Worm (Caenorhabditis elegans): ENCODE data around the gene srw-142.

Gene srw-142

DNA sequence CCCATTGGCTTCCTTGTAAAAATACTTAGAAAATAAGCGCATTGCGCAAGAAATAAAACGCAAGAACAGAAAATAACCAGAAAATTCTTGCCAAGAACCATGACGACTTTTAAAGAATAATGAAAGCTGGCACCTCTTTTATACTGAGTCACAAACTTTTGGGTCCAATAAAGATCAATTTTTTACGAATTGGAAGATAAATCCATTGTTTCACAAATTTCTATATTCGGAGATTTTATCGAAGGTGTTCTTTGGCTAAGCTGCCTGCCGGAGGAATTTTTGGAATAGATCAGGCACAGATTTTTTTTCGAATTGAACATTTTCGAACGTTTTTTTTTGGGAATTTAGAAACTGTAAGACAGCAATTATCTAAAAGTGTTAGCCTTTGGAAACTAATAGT, 45.2 kb downstream of the srw-142 start, which contains the start of gene C31B8.9:
TSS of gene C31B8.9 (minus strand) at position 101 of the 400 bp plus-strand sequence.
- TF ChIP-seq nhr-11 (tag; optimal IDR thresholded peaks at IDR 0.05) (no peak), ceh-45 (GFP tag; IDR thresholded peaks at IDR 0.05) (no peak), C38D4.7 (GFP tag; optimal IDR thresholded peaks at IDR 0.05) (no peak), pha-2 (tag; optimal IDR thresholded peaks at IDR 0.05) (no peak), pros-1 (tag; optimal IDR thresholded peaks at IDR 0.05) (no peak), hlh-13 (GFP tag; optimal IDR thresholded peaks at IDR 0.05) (no peak), sox-2 (GFP tag; IDR thresholded peaks at IDR 0.05) (no peak), ama-1 (optimal IDR thresholded peaks at IDR 0.05) (no peak), sox-4 (tag; optimal IDR thresholded peaks at IDR 0.05) (no peak), rnt-1 (tag; optimal IDR thresholded peaks at IDR 0.05) (no peak), syd-9 (tag; optimal IDR thresholded peaks at IDR 0.05) (no peak), madf-2 (tag; optimal IDR thresholded peaks at IDR 0.05) (no peak), fkh-6 (tag; optimal IDR thresholded peaks at IDR 0.05) (no peak), pax-1 (tag; optimal IDR thresholded peaks at IDR 0.05) (no peak), ceh-30 (tag; optimal IDR thresholded peaks at IDR 0.05) (no peak)

DNA sequence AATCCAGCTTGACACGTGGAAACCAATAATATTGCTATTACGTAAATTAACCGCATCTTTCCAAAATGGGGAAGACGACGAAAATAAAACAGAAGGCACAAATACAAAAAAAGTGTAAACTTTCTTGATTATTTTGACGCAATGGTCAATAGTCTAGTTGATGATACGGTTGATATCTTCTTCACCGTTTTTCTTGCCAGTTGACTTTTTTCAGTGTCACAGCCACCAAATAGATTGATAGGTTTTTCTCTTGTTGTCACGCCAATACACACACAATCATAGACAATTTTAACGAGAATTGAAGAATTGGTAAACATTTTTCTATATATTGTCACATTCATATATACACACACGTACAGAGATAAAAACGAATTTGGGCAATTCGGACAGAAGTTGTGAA, 48.6 kb downstream of the srw-142 start, which contains the start of gene zmp-3:
TSS of gene zmp-3 (minus strand) at position 101 of the 400 bp plus-strand sequence.
- TF ChIP-seq hlh-15 (tag; optimal IDR thresholded peaks at IDR 0.05) (no peak), ceh-22 (tag; optimal IDR thresholded peaks at IDR 0.05) (no peak), pros-1 (tag; optimal IDR thresholded peaks at IDR 0.05) (no peak), pag-3 (tag; optimal IDR thresholded peaks at IDR 0.05; ENCODE audit: borderline replicate concordance) (no peak), ceh-14 (tag; optimal IDR thresholded peaks at IDR 0.05) (no peak), ahr-1 (tag; optimal IDR thresholded peaks at IDR 0.05) (no peak), ceh-6 (GFP tag; optimal IDR thresholded peaks at IDR 0.05) (no peak), pha-4 (tag; optimal IDR thresholded peaks at IDR 0.05) (no peak), ceh-9 (tag; optimal IDR thresholded peaks at IDR 0.05) (no peak), nhr-232 (tag; optimal IDR thresholded peaks at IDR 0.05) (no peak), zip-5 (tag; optimal IDR thresholded peaks at IDR 0.05) (no peak), unc-42 (tag; optimal IDR thresholded peaks at IDR 0.05) (no peak), ceh-48 (tag; optimal IDR thresholded peaks at IDR 0.05) (no peak)
